Worm (Caenorhabditis elegans): Measurements from ENCODE around the gene F54H12.5.
A peak's percentile ranks its signal among the peaks of the same experiment; 100 is the strongest.

- no peak for TF ChIP-seq elt-3 (tag; optimal IDR thresholded peaks at IDR 0.05)
- no peak for TF ChIP-seq mab-5 (tag; optimal IDR thresholded peaks at IDR 0.05)
- no peak for TF ChIP-seq elt-1 (tag; optimal IDR thresholded peaks at IDR 0.05; ENCODE audit: borderline replicate concordance, insufficient read depth)
- TF ChIP-seq nhr-12 (tag; optimal IDR thresholded peaks at IDR 0.05) = no peak
- no peak for TF ChIP-seq unc-39 (tag; optimal IDR thresholded peaks at IDR 0.05)
- TF ChIP-seq sptf-1 (tag; optimal IDR thresholded peaks at IDR 0.05) = no peak
- TF ChIP-seq pha-4 (tag; optimal IDR thresholded peaks at IDR 0.05) = no peak
- TF ChIP-seq lsy-2 (tag; optimal IDR thresholded peaks at IDR 0.05) = peak; percentile 34
- no peak for TF ChIP-seq mep-1 (tag; optimal IDR thresholded peaks at IDR 0.05)
- TF ChIP-seq nhr-76 (tag; optimal IDR thresholded peaks at IDR 0.05) = no peak
- no peak for TF ChIP-seq ztf-11 (tag; optimal IDR thresholded peaks at IDR 0.05)
- no peak for TF ChIP-seq sem-2 (GFP tag; optimal IDR thresholded peaks at IDR 0.05)
- no peak for TF ChIP-seq unc-62 (GFP tag; optimal IDR thresholded peaks at IDR 0.05)
- no peak for TF ChIP-seq ces-1 (GFP tag; optimal IDR thresholded peaks at IDR 0.05)
Measured at ce11 chrIII:7928549-7929129, 43.3 kb downstream of the F54H12.5 start, which contains the start of the genes C29E4.13 and npp-15.

All from whole organism, mixed stage, embryonic.